Worm (Caenorhabditis elegans): ENCODE data around the gene fem-1.
"Not testable (repeated sequence)": the region's sequence is repeated elsewhere in the genome, so short reads cannot be mapped to it uniquely, and the experiment has no call there.

The fem-1 gene

ce11 chrIV:5493135-5493534 lies 44.6 kb downstream of the fem-1 start:
- no peak for TF ChIP-seq unc-62 (GFP tag; optimal IDR thresholded peaks at IDR 0.05)

- TF ChIP-seq unc-62 (GFP tag; optimal IDR thresholded peaks at IDR 0.05) = no peak
These were observed 45.6 kb downstream of the fem-1 start for ce11 chrIV:5492196-5492595.

- TF ChIP-seq unc-62 (GFP tag; optimal IDR thresholded peaks at IDR 0.05) = not testable (repeated sequence)
These were observed 46.7 kb downstream of the fem-1 start, which contains the start of gene B0273.115 for ce11 chrIV:5491054-5491453. B0273.115 (minus strand) TSS chrIV:5491154.

DNA sequence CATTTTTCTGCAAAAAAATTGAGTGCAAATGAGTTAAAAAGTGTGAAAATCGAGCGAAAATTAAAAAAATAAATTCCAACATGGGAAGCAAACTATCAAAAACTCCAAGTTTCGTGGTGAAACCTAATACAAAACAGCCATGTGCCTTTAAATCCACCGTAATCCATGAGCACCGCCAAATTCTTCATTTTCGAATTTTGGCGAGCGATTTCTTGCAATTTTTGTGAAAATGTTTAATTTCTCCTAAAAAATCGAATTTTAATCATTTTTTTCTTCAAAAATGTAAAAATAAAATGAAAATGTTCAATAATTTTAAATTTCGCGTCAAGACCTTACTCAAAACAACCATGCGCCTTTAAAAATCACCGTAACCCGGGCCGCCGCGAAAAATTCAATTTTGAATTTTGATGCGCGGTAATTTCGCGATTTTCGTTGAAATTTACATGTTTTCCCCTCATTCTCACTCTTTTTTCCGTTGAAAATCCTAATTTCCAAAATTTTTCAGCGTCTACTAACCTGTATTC lies 51.5 kb downstream of the fem-1 start, which contains the start of the genes snpc-3.1 and puf-7:
TSS of gene snpc-3.1 (minus strand) at position 51 of the 524 bp plus-strand sequence.
TSS of gene puf-7 (plus strand) at position 506 of the 524 bp plus-strand sequence.
- not testable (repeated sequence) for TF ChIP-seq unc-62 (GFP tag; optimal IDR thresholded peaks at IDR 0.05)
